Worm (Caenorhabditis elegans): ENCODE data around the gene nhr-213.

ce11 chrV:15896671-15897070 is at the start of gene nhr-213:
- no peak for TF ChIP-seq tab-1 (GFP tag; IDR thresholded peaks at IDR 0.05)
- no peak for TF ChIP-seq flt-1 (GFP tag; IDR thresholded peaks at IDR 0.05)
- no peak for TF ChIP-seq cog-1 (tag; optimal IDR thresholded peaks at IDR 0.05)
- no peak for TF ChIP-seq ref-1 (GFP tag; conservative IDR thresholded peaks at IDR 0.05)
- TF ChIP-seq ztf-29 (GFP tag; IDR thresholded peaks at IDR 0.05), result no peak
- TF ChIP-seq T22C8.4 (GFP tag; IDR thresholded peaks at IDR 0.05), result no peak
- TF ChIP-seq ztf-23 (GFP tag; IDR thresholded peaks at IDR 0.05), result no peak
- no peak for TF ChIP-seq klf-2 (GFP tag; conservative IDR thresholded peaks at IDR 0.05)
